Fruit fly (Drosophila melanogaster) whole organism, embryonic: ENCODE data around the gene Irbp18.
A peak's percentile ranks its signal among the peaks of the same experiment; 100 is the strongest.

ENCODE experiments used
- Asciz ChIP-seq: fragments of 200-800 bp; sonication (Bioruptor generic); optimal IDR thresholded peaks from 2 replicates; lab custom pipeline; 2017; ENCODE audit warnings: missing biosample characterization, mild to moderate bottlenecking, missing genetic modification characterization, missing genetic modification reagents
- CG11085 ChIP-seq: fragments of 200-800 bp; sonication (Bioruptor generic); IDR thresholded peaks from 2 replicates; pipeline ENCODE4 v1.3.6; 2022; ENCODE audit warnings: missing biosample characterization, missing genetic modification characterization
- CG11696 ChIP-seq: fragments of 200-800 bp; sonication (Bioruptor generic); IDR thresholded peaks from 2 replicates; pipeline ENCODE4 v1.3.6; 2022; ENCODE audit warnings: missing biosample characterization, missing genetic modification characterization
- CG12071 ChIP-seq: fragments of 200-800 bp; sonication (Bioruptor generic); optimal IDR thresholded peaks from 3 replicates; lab custom pipeline; 2018; ENCODE audit warnings: missing biosample characterization, mild to moderate bottlenecking, missing genetic modification characterization
- CG14014 ChIP-seq: fragments of 200-800 bp; sonication (Bioruptor generic); IDR thresholded peaks from 2 replicates; pipeline ENCODE4 v1.3.6; 2022; ENCODE audit warnings: missing biosample characterization, missing genetic modification characterization
- CG15269 ChIP-seq: fragments of 200-800 bp; sonication (Bioruptor generic); optimal IDR thresholded peaks from 2 replicates; lab custom pipeline; 2018; ENCODE audit warnings: missing biosample characterization, mild to moderate bottlenecking, missing genetic modification characterization, moderate library complexity
- CG15514 ChIP-seq: fragments of 200-800 bp; sonication (Bioruptor generic); optimal IDR thresholded peaks from 3 replicates; lab custom pipeline; 2017; ENCODE audit warnings: missing biosample characterization, missing genetic modification characterization, mild to moderate bottlenecking, moderate library complexity, missing genetic modification reagents
- CG17359 ChIP-seq: fragments of 200-800 bp; sonication (Bioruptor generic); optimal IDR thresholded peaks from 3 replicates; lab custom pipeline; 2018; ENCODE audit warnings: missing biosample characterization, mild to moderate bottlenecking, missing genetic modification characterization, moderate library complexity
- CG18599 ChIP-seq: fragments of 200-800 bp; sonication (Bioruptor generic); optimal IDR thresholded peaks from 3 replicates; lab custom pipeline; 2017; ENCODE audit warnings: missing biosample characterization, missing genetic modification characterization, mild to moderate bottlenecking, moderate library complexity, missing genetic modification reagents
- CG2678 ChIP-seq: fragments of 200-800 bp; sonication (Bioruptor generic); optimal IDR thresholded peaks from 3 replicates; lab custom pipeline; 2019; ENCODE audit warnings: missing biosample characterization, mild to moderate bottlenecking, missing genetic modification characterization, moderate library complexity
- CG30403 ChIP-seq: fragments of 200-800 bp; sonication (Bioruptor generic); optimal IDR thresholded peaks from 3 replicates; lab custom pipeline; 2016; ENCODE audit warnings: missing biosample characterization, missing genetic modification characterization
- CG34422 ChIP-seq: fragments of 200-800 bp; sonication (Bioruptor generic); IDR thresholded peaks from 3 replicates; pipeline ENCODE4 v1.3.6; 2022; ENCODE audit warnings: missing biosample characterization, missing genetic modification characterization
- CG4820 ChIP-seq: fragments of 200-800 bp; sonication (Bioruptor generic); optimal IDR thresholded peaks from 3 replicates; lab custom pipeline; 2016; ENCODE audit warnings: missing biosample characterization, missing genetic modification characterization
- CG5953 ChIP-seq: fragments of 200-800 bp; sonication (Bioruptor generic); IDR thresholded peaks from 2 replicates; pipeline ENCODE4 v1.3.6; 2022; ENCODE audit warnings: missing biosample characterization, missing genetic modification characterization
- CG6683 ChIP-seq: fragments of 200-800 bp; sonication (Bioruptor generic); optimal IDR thresholded peaks from 2 replicates; lab custom pipeline; 2017; ENCODE audit warnings: missing biosample characterization, mild to moderate bottlenecking, missing genetic modification characterization, missing genetic modification reagents
- CG7556 ChIP-seq: fragments of 200-800 bp; sonication (Bioruptor generic); optimal IDR thresholded peaks from 2 replicates; lab custom pipeline; 2017; ENCODE audit warnings: missing biosample characterization, mild to moderate bottlenecking, missing genetic modification characterization
- CG9932 ChIP-seq: fragments of 200-800 bp; sonication (Bioruptor generic); IDR thresholded peaks from 2 replicates; pipeline ENCODE4 v1.3.6; 2022; ENCODE audit warnings: missing biosample characterization, missing genetic modification characterization
- ERR ChIP-seq: fragments of 200-800 bp; sonication (Bioruptor generic); optimal IDR thresholded peaks from 2 replicates; lab custom pipeline; 2016; ENCODE audit warnings: missing biosample characterization, missing genetic modification characterization
- H15 ChIP-seq: fragments of 200-800 bp; sonication (Bioruptor generic); IDR thresholded peaks from 3 replicates; pipeline ENCODE4 v1.3.6; 2022; ENCODE audit warnings: missing biosample characterization, missing genetic modification characterization
- HmgZ ChIP-seq: fragments of 200-800 bp; sonication (Bioruptor generic); optimal IDR thresholded peaks from 2 replicates; lab custom pipeline; 2018; ENCODE audit warnings: missing biosample characterization, mild to moderate bottlenecking, missing genetic modification characterization
- Hsf ChIP-seq: fragments of 200-800 bp; sonication (Bioruptor generic); optimal IDR thresholded peaks from 3 replicates; lab custom pipeline; 2016; ENCODE audit warnings: missing biosample characterization, missing genetic modification characterization
- MBD-R2 ChIP-seq: fragments of 200-800 bp; sonication (Bioruptor generic); IDR thresholded peaks from 2 replicates; pipeline ENCODE4 v1.3.6; 2022; ENCODE audit warnings: missing biosample characterization, missing genetic modification characterization
- Med ChIP-seq: fragments of 200-800 bp; sonication (Bioruptor generic); peaks from one replicate; lab custom pipeline; 2016; ENCODE audit warnings: missing biosample characterization, missing genetic modification characterization, mild to moderate bottlenecking, inconsistent platforms, moderate library complexity
- Neu2 ChIP-seq: fragments of 200-800 bp; sonication (Bioruptor generic); optimal IDR thresholded peaks from 3 replicates; lab custom pipeline; 2016; ENCODE audit warnings: missing biosample characterization, missing genetic modification characterization, borderline replicate concordance
- Oli ChIP-seq: fragments of 200-800 bp; sonication (Bioruptor generic); optimal IDR thresholded peaks from 2 replicates; lab custom pipeline; 2018; ENCODE audit warnings: missing biosample characterization, mild to moderate bottlenecking, missing genetic modification characterization, moderate library complexity
- cas ChIP-seq: fragments of 200-800 bp; sonication (Bioruptor generic); IDR thresholded peaks from 2 replicates; pipeline ENCODE4 v1.3.6; 2022; ENCODE audit warnings: missing biosample characterization, missing genetic modification characterization
- caup ChIP-seq: fragments of 200-800 bp; sonication (Bioruptor generic); optimal IDR thresholded peaks from 3 replicates; lab custom pipeline; 2017; ENCODE audit warnings: missing biosample characterization, mild to moderate bottlenecking, missing genetic modification characterization, moderate library complexity; ENCODE audit not compliant: severe bottlenecking
- crc ChIP-seq: fragments of 200-800 bp; sonication (Bioruptor generic); optimal IDR thresholded peaks from 2 replicates; lab custom pipeline; 2016; ENCODE audit warnings: missing biosample characterization, missing genetic modification characterization
- cwo ChIP-seq: fragments of 200-800 bp; sonication (Bioruptor generic); optimal IDR thresholded peaks from 3 replicates; lab custom pipeline; 2017; ENCODE audit warnings: missing biosample characterization, missing genetic modification characterization, mild to moderate bottlenecking, moderate library complexity, missing genetic modification reagents
- dysf ChIP-seq: fragments of 200-800 bp; sonication (Bioruptor generic); IDR thresholded peaks from 3 replicates; pipeline ENCODE4 v1.3.6; 2022; ENCODE audit warnings: missing biosample characterization, missing genetic modification characterization
- exex ChIP-seq: fragments of 200-800 bp; sonication (Bioruptor generic); optimal IDR thresholded peaks from 4 replicates; lab custom pipeline; 2018; ENCODE audit warnings: missing biosample characterization, mild to moderate bottlenecking, missing genetic modification characterization, moderate library complexity
- fd64A ChIP-seq: fragments of 200-800 bp; sonication (Bioruptor generic); optimal IDR thresholded peaks from 3 replicates; lab custom pipeline; 2018; ENCODE audit warnings: missing biosample characterization, mild to moderate bottlenecking, missing genetic modification characterization
- gem ChIP-seq: fragments of 200-800 bp; sonication (Bioruptor generic); optimal IDR thresholded peaks from 2 replicates; lab custom pipeline; 2019; ENCODE audit warnings: missing biosample characterization, mild to moderate bottlenecking, missing genetic modification characterization, moderate library complexity
- grn ChIP-seq: fragments of 200-800 bp; sonication (Bioruptor generic); optimal IDR thresholded peaks from 3 replicates; lab custom pipeline; 2017; ENCODE audit warnings: missing biosample characterization, missing genetic modification characterization
- gro ChIP-seq: fragments of 200-800 bp; sonication (Bioruptor generic); optimal IDR thresholded peaks from 2 replicates; lab custom pipeline; 2016; ENCODE audit warnings: missing biosample characterization, missing genetic modification characterization
- hbn ChIP-seq: fragments of 200-800 bp; sonication (Bioruptor generic); IDR thresholded peaks from 2 replicates; pipeline ENCODE4 v1.3.6; 2022; ENCODE audit warnings: missing biosample characterization, missing genetic modification characterization; ENCODE audit not compliant: partially characterized antibody
- lmd ChIP-seq: fragments of 200-800 bp; sonication (Bioruptor generic); IDR thresholded peaks from 2 replicates; pipeline ENCODE4 v1.3.6; 2022; ENCODE audit warnings: missing biosample characterization, missing genetic modification characterization
- mirr ChIP-seq: fragments of 200-800 bp; sonication (Bioruptor generic); optimal IDR thresholded peaks from 3 replicates; lab custom pipeline; 2018; ENCODE audit warnings: missing biosample characterization, mild to moderate bottlenecking, missing genetic modification characterization
- nerfin-2 ChIP-seq: fragments of 200-800 bp; sonication (Bioruptor generic); IDR thresholded peaks from 2 replicates; pipeline ENCODE4 v1.3.6; 2022; ENCODE audit warnings: missing biosample characterization, missing genetic modification characterization; ENCODE audit not compliant: partially characterized antibody
- otp ChIP-seq: fragments of 200-800 bp; sonication (Bioruptor generic); IDR thresholded peaks from 3 replicates; pipeline ENCODE4, ENCODE4 v1.3.6; 2022; ENCODE audit warnings: missing biosample characterization, missing genetic modification characterization
- peb ChIP-seq: fragments of 200-800 bp; sonication (Bioruptor generic); IDR thresholded peaks from 2 replicates; pipeline ENCODE4 v1.3.6; 2022; ENCODE audit warnings: missing biosample characterization, missing genetic modification characterization
- pum ChIP-seq: fragments of 200-800 bp; sonication (Bioruptor generic); optimal IDR thresholded peaks from 2 replicates; lab custom pipeline; 2016; ENCODE audit warnings: missing biosample characterization, missing genetic modification characterization
- ranshi ChIP-seq: fragments of 200-800 bp; sonication (Bioruptor generic); IDR thresholded peaks from 2 replicates; pipeline ENCODE4 v1.3.6; 2022; ENCODE audit warnings: missing biosample characterization, missing genetic modification characterization
- ttk ChIP-seq: fragments of 200-800 bp; sonication (Bioruptor generic); IDR thresholded peaks from 2 replicates; pipeline ENCODE4 v2.1.2; 2022; ENCODE audit warnings: missing biosample characterization, missing genetic modification characterization
- z ChIP-seq: fragments of 200-800 bp; sonication (Bioruptor generic); IDR thresholded peaks from 3 replicates; pipeline ENCODE4 v1.3.6; 2022; ENCODE audit warnings: missing biosample characterization, missing genetic modification characterization
- zen2 ChIP-seq: fragments of 200-800 bp; sonication (Bioruptor generic); IDR thresholded peaks from 3 replicates; pipeline ENCODE4 v1.3.6; 2022; ENCODE audit warnings: missing biosample characterization, missing genetic modification characterization; ENCODE audit not compliant: partially characterized antibody

Irbp18 gene

dm6 chr3L:11074043-11074853 is 23.7 kb downstream of the Irbp18 start, which contains the start of the genes Pfdn2 and Noc1 (continued):
- TF ChIP-seq z = no peak
- TF ChIP-seq CG30403 (GFP tag; lab: Kevin White, UChicago) = peak; percentile 73
- no peak for TF ChIP-seq fd64A
- TF ChIP-seq CG7556 (GFP tag; lab: Kevin White, UChicago) = no peak
- TF ChIP-seq lmd (GFP tag; lab: Robert Waterston, UW) = peak; percentile 49
- TF ChIP-seq cas (GFP tag; lab: Robert Waterston, UW) = 0 out of 2 replicates have a peak, but pooled peaks have one; percentile 7
- no peak for TF ChIP-seq Neu2
- peak; percentile 34 for TF ChIP-seq CG4820 (GFP tag; lab: Kevin White, UChicago)
- TF ChIP-seq HmgZ (tag; lab: Kevin White, UChicago) = peak; percentile 36
- TF ChIP-seq peb (GFP tag; lab: Robert Waterston, UW) = no peak
- TF ChIP-seq H15 (GFP tag; lab: Robert Waterston, UW) = no peak
- peak; percentile 41 for TF ChIP-seq Oli (tag; lab: Kevin White, UChicago)
- TF ChIP-seq cwo (GFP tag; lab: Kevin White, UChicago) = peak; percentile 82
- TF ChIP-seq CG12071 = no peak
- no peak for TF ChIP-seq CG15269 (tag; lab: Kevin White, UChicago)
- 0 out of 2 replicates have a peak, but pooled peaks have one; percentile 30 for TF ChIP-seq hbn (GFP tag; lab: Robert Waterston, UW)
- TF ChIP-seq pum (GFP tag; lab: Kevin White, UChicago) = peak; percentile 15
- TF ChIP-seq CG6683 = peak; percentile 5
- TF ChIP-seq crc (GFP tag; lab: Kevin White, UChicago) = no peak
- TF ChIP-seq, all 482 proteins: peak for 140

- TF ChIP-seq nerfin-2 (0 out of 2 replicates have a peak, but pooled peaks have one; percentile 27), mirr (GFP tag; lab: Kevin White, UChicago) (peak; percentile 79), grn (GFP tag; lab: Kevin White, UChicago) (peak; percentile 30), CG5953 (GFP tag; lab: Robert Waterston, UW) (no peak), exex (tag; lab: Kevin White, UChicago) (peak; percentile 79), ERR (GFP tag; lab: Kevin White, UChicago) (no peak), Med (peak; percentile 18), CG11696 (GFP tag; lab: Robert Waterston, UW) (peak; percentile 83)
Observed at dm6 chr3L:11071057-11071456, 26.9 kb downstream of the Irbp18 start.

- TF ChIP-seq CG14014 (no peak), CG34422 (peak; percentile 77; the same call in 1 of the 3 replicates), CG17359 (peak; percentile 2), CG18599 (GFP tag; lab: Kevin White, UChicago) (peak; percentile 6), CG4820 (GFP tag; lab: Kevin White, UChicago) (no peak), gem (tag; lab: Kevin White, UChicago) (no peak), caup (peak; percentile 6), dysf (GFP tag; lab: Robert Waterston, UW) (no peak; the same call in 2 of the 3 replicates), CG15514 (peak; percentile 53), CG11085 (GFP tag; lab: Robert Waterston, UW) (peak; percentile 20; the same call in 1 of the 2 replicates), ttk (GFP tag; lab: Robert Waterston, UW) (peak; percentile 26; the same call in 1 of the 2 replicates), Hsf (no peak), CG2678 (tag; lab: Kevin White, UChicago) (peak; percentile 7), Asciz (GFP tag; lab: Kevin White, UChicago) (no peak), zen2 (no peak), gro (peak; percentile 15), CG6683 (peak; percentile 2), ranshi (GFP tag; lab: Robert Waterston, UW) (peak; percentile 19; the same call in 1 of the 2 replicates), CG9932 (peak; percentile 52), MBD-R2 (peak; percentile 41; the same call in 1 of the 2 replicates), otp (0 out of 3 replicates have a peak, but pooled peaks have one; percentile 24)
Observed at dm6 chr3L:11070372-11070854, 27.6 kb downstream of the Irbp18 start, which contains the start of gene Mocs1. Mocs1 (plus strand) TSS chr3L:11070526.
